Worm (Caenorhabditis elegans) whole organism, L3 larva: ENCODE measurements around the gene Y116F11A.3.

Source experiments
- aly-2 ChIP-seq: fragments of 150-350 bp; optimal IDR thresholded peaks from 2 replicates; lab custom pipeline; 2014; ENCODE audit warnings: missing biosample characterization, missing genetic modification characterization
- ama-1 ChIP-seq: fragments of 150-350 bp; optimal IDR thresholded peaks from 2 replicates; lab custom pipeline; 2018
- fkh-10 ChIP-seq: sonication (generic microtip); optimal IDR thresholded peaks from 2 replicates; lab custom pipeline; 2017; ENCODE audit warnings: missing biosample characterization, missing genetic modification reagents, missing genetic modification characterization
- lin-15B ChIP-seq: fragments of 150-350 bp; optimal IDR thresholded peaks from 2 replicates; lab custom pipeline; 2014; ENCODE audit warnings: missing biosample characterization, missing genetic modification characterization
- lsy-12 ChIP-seq: sonication (generic microtip); optimal IDR thresholded peaks from 2 replicates; lab custom pipeline; 2016; ENCODE audit warnings: mild to moderate bottlenecking, missing genetic modification characterization, missing compliant biosample characterization
- nhr-23 ChIP-seq: fragments of 150-350 bp; optimal IDR thresholded peaks from 2 replicates; lab custom pipeline; 2014; ENCODE audit warnings: missing biosample characterization, missing genetic modification reagents, missing genetic modification characterization
- nhr-67 ChIP-seq: fragments of 150-350 bp; optimal IDR thresholded peaks from 2 replicates; lab custom pipeline; 2014; ENCODE audit warnings: missing biosample characterization, missing genetic modification characterization
- pha-4 ChIP-seq: fragments of 150-350 bp; optimal IDR thresholded peaks from 2 replicates; lab custom pipeline; 2014; ENCODE audit warnings: missing biosample characterization, missing genetic modification reagents, missing genetic modification characterization
- sea-2 ChIP-seq: fragments of 150-350 bp; sonication (generic microtip); optimal IDR thresholded peaks from 4 replicates; lab custom pipeline; 2014; ENCODE audit warnings: missing biosample characterization, missing genetic modification reagents, missing genetic modification characterization
- skn-1 ChIP-seq: fragments of 150-350 bp; optimal IDR thresholded peaks from 2 replicates; lab custom pipeline; 2014; ENCODE audit warnings: missing biosample characterization, missing genetic modification characterization
- unc-62 ChIP-seq: fragments of 150-350 bp; sonication (generic microtip); optimal IDR thresholded peaks from 4 replicates; lab custom pipeline; 2014; ENCODE audit warnings: missing biosample characterization, missing genetic modification reagents, missing genetic modification characterization

- TF ChIP-seq pha-4: no peak
- TF ChIP-seq unc-62 (GFP tag; lab: Kevin White, UChicago): no peak
- TF ChIP-seq skn-1 (tag; lab: Kevin White, UChicago): no peak
- TF ChIP-seq nhr-67 (tag; lab: Kevin White, UChicago): no peak
- no peak for TF ChIP-seq lin-15B (tag; lab: Kevin White, UChicago)
- TF ChIP-seq aly-2 (tag; lab: Kevin White, UChicago): no peak
- no peak for TF ChIP-seq nhr-23 (tag; lab: Kevin White, UChicago)
- TF ChIP-seq ama-1 (lab: Kevin White, UChicago): no peak
- TF ChIP-seq sea-2 (GFP tag; lab: Kevin White, UChicago): no peak
- TF ChIP-seq fkh-10: no peak
- TF ChIP-seq lsy-12 (tag; lab: Kevin White, UChicago): no peak
Observed at ce11 chrV:19771660-19772059, 42.8 kb downstream of the Y116F11A.3 start, which contains the start of gene M162.15.
